Fruit fly (Drosophila melanogaster) whole organism, embryonic: ENCODE data around the gene CG31219.

Experiments used
- Antp ChIP-seq: fragments of 200-800 bp; sonication (Bioruptor generic); optimal IDR thresholded peaks from 3 replicates; lab custom pipeline; 2016; ENCODE audit warnings: missing biosample characterization, missing genetic modification characterization
- Atf3 ChIP-seq: fragments of 200-800 bp; sonication (Bioruptor generic); optimal IDR thresholded peaks from 3 replicates; lab custom pipeline; 2016; ENCODE audit warnings: missing biosample characterization, missing genetic modification characterization
- C15 ChIP-seq: fragments of 200-800 bp; sonication (Bioruptor generic); IDR thresholded peaks from 3 replicates; pipeline ENCODE4 v1.3.6; 2022; ENCODE audit warnings: missing biosample characterization, missing genetic modification characterization
- CG12769 ChIP-seq: fragments of 200-800 bp; sonication (Bioruptor generic); optimal IDR thresholded peaks from 2 replicates; lab custom pipeline; 2019; ENCODE audit warnings: missing biosample characterization, mild to moderate bottlenecking, missing genetic modification characterization, moderate library complexity
- CG13775 ChIP-seq: fragments of 200-800 bp; sonication (Bioruptor generic); optimal IDR thresholded peaks from 3 replicates; lab custom pipeline; 2017; ENCODE audit warnings: missing biosample characterization, mild to moderate bottlenecking, missing genetic modification characterization
- CG14050 ChIP-seq: fragments of 200-800 bp; sonication (Bioruptor generic); IDR thresholded peaks from 3 replicates; pipeline ENCODE4 v1.3.6; 2022; ENCODE audit warnings: missing biosample characterization, missing genetic modification characterization
- CG14860 ChIP-seq: fragments of 200-800 bp; sonication (Bioruptor generic); IDR thresholded peaks from 3 replicates; pipeline ENCODE4 v1.3.6; 2022; ENCODE audit warnings: missing biosample characterization, missing genetic modification characterization; ENCODE audit not compliant: partially characterized antibody
- CG15073 ChIP-seq: fragments of 200-800 bp; sonication (Bioruptor generic); optimal IDR thresholded peaks from 2 replicates; lab custom pipeline; 2016; ENCODE audit warnings: missing biosample characterization, missing genetic modification characterization
- CG15269 ChIP-seq: fragments of 200-800 bp; sonication (Bioruptor generic); optimal IDR thresholded peaks from 2 replicates; lab custom pipeline; 2018; ENCODE audit warnings: missing biosample characterization, mild to moderate bottlenecking, missing genetic modification characterization, moderate library complexity
- CG1602 ChIP-seq: fragments of 200-800 bp; sonication (Bioruptor generic); optimal IDR thresholded peaks from 3 replicates; lab custom pipeline; 2016; ENCODE audit warnings: missing biosample characterization, missing genetic modification characterization
- CG1603 ChIP-seq: fragments of 200-800 bp; sonication (Bioruptor generic); optimal IDR thresholded peaks from 2 replicates; lab custom pipeline; 2019; ENCODE audit warnings: missing biosample characterization, mild to moderate bottlenecking, missing genetic modification characterization, moderate library complexity
- CG18619 ChIP-seq: fragments of 200-800 bp; sonication (Bioruptor generic); optimal IDR thresholded peaks from 3 replicates; lab custom pipeline; 2017; ENCODE audit warnings: missing biosample characterization, mild to moderate bottlenecking, missing genetic modification characterization
- CG31441 ChIP-seq: fragments of 200-800 bp; sonication (Bioruptor generic); IDR thresholded peaks from 2 replicates; pipeline ENCODE4 v1.3.6; 2022; ENCODE audit warnings: missing biosample characterization, missing genetic modification characterization
- CG33213 ChIP-seq: fragments of 200-800 bp; sonication (Bioruptor generic); optimal IDR thresholded peaks from 3 replicates; lab custom pipeline; 2016; ENCODE audit warnings: missing biosample characterization, missing genetic modification characterization
- CG3726 ChIP-seq: fragments of 200-800 bp; sonication (Bioruptor generic); IDR thresholded peaks from 3 replicates; pipeline ENCODE4, ENCODE4 v1.3.6; 2022; ENCODE audit warnings: missing biosample characterization, missing genetic modification characterization
- CG3995 ChIP-seq: fragments of 200-800 bp; sonication (Bioruptor generic); optimal IDR thresholded peaks from 3 replicates; lab custom pipeline; 2016; ENCODE audit warnings: missing biosample characterization, missing genetic modification characterization
- CG4854 ChIP-seq: fragments of 200-800 bp; sonication (Bioruptor generic); optimal IDR thresholded peaks from 2 replicates; lab custom pipeline; 2016; ENCODE audit warnings: missing biosample characterization, missing genetic modification characterization, inconsistent platforms
- CG6765 ChIP-seq: fragments of 200-800 bp; sonication (Bioruptor generic); optimal IDR thresholded peaks from 3 replicates; lab custom pipeline; 2017; ENCODE audit warnings: missing biosample characterization, mild to moderate bottlenecking, missing genetic modification characterization
- CG7271 ChIP-seq: fragments of 200-800 bp; sonication (Bioruptor generic); optimal IDR thresholded peaks from 2 replicates; lab custom pipeline; 2018; ENCODE audit warnings: missing biosample characterization, mild to moderate bottlenecking, missing genetic modification characterization, moderate library complexity
- CG7745 ChIP-seq: fragments of 200-800 bp; sonication (Bioruptor generic); optimal IDR thresholded peaks from 2 replicates; lab custom pipeline; 2018; ENCODE audit warnings: missing biosample characterization, mild to moderate bottlenecking, missing genetic modification characterization, moderate library complexity
- CG7786 ChIP-seq: fragments of 200-800 bp; sonication (Bioruptor generic); optimal IDR thresholded peaks from 2 replicates; lab custom pipeline; 2016; ENCODE audit warnings: missing biosample characterization, missing genetic modification characterization
- CG8924 ChIP-seq: fragments of 200-800 bp; optimal IDR thresholded peaks from 3 replicates; lab custom pipeline; 2019; ENCODE audit warnings: missing biosample characterization, mild to moderate bottlenecking, missing genetic modification characterization, moderate library complexity
- CG9437 ChIP-seq: fragments of 200-800 bp; sonication (Bioruptor generic); optimal IDR thresholded peaks from 2 replicates; lab custom pipeline; 2018; ENCODE audit warnings: missing biosample characterization, mild to moderate bottlenecking, missing genetic modification characterization
- CkIIα-i1 ChIP-seq: fragments of 200-800 bp; sonication (Bioruptor generic); IDR thresholded peaks from 2 replicates; pipeline ENCODE4 v1.3.6; 2022; ENCODE audit warnings: missing biosample characterization, missing genetic modification characterization
- Dip3 ChIP-seq: fragments of 200-800 bp; sonication (Bioruptor generic); optimal IDR thresholded peaks from 3 replicates; lab custom pipeline; 2016; ENCODE audit warnings: missing biosample characterization, missing genetic modification characterization
- HmgZ ChIP-seq: fragments of 200-800 bp; sonication (Bioruptor generic); optimal IDR thresholded peaks from 2 replicates; lab custom pipeline; 2018; ENCODE audit warnings: missing biosample characterization, mild to moderate bottlenecking, missing genetic modification characterization
- Hmr ChIP-seq: fragments of 200-800 bp; sonication (Bioruptor generic); optimal IDR thresholded peaks from 3 replicates; lab custom pipeline; 2017; ENCODE audit warnings: mild to moderate bottlenecking, missing biosample characterization, missing genetic modification reagents, missing genetic modification characterization
- Hsf ChIP-seq: fragments of 200-800 bp; sonication (Bioruptor generic); optimal IDR thresholded peaks from 3 replicates; lab custom pipeline; 2016; ENCODE audit warnings: missing biosample characterization, missing genetic modification characterization
- Mrtf ChIP-seq: fragments of 200-800 bp; sonication (Bioruptor generic); IDR thresholded peaks from 3 replicates; pipeline ENCODE4 v1.3.6; 2022; ENCODE audit warnings: missing biosample characterization, missing genetic modification characterization
- NFAT ChIP-seq: fragments of 200-800 bp; sonication (Bioruptor generic); IDR thresholded peaks from 2 replicates; pipeline ENCODE4 v1.3.6; 2022; ENCODE audit warnings: missing biosample characterization, missing genetic modification characterization
- NK7.1 ChIP-seq: fragments of 200-800 bp; sonication (Bioruptor generic); optimal IDR thresholded peaks from 3 replicates; lab custom pipeline; 2016; ENCODE audit warnings: missing biosample characterization, missing genetic modification characterization
- TFAM ChIP-seq: fragments of 200-800 bp; sonication (Bioruptor generic); optimal IDR thresholded peaks from 2 replicates; lab custom pipeline; 2017; ENCODE audit warnings: missing biosample characterization, missing genetic modification characterization, inconsistent platforms
- bcd ChIP-seq: fragments of 200-800 bp; sonication (Bioruptor generic); optimal IDR thresholded peaks from 2 replicates; lab custom pipeline; 2017; ENCODE audit warnings: missing biosample characterization, mild to moderate bottlenecking, missing genetic modification characterization
- bigmax ChIP-seq: fragments of 200-800 bp; sonication (Bioruptor generic); optimal IDR thresholded peaks from 2 replicates; lab custom pipeline; 2018; ENCODE audit warnings: missing biosample characterization, mild to moderate bottlenecking, missing genetic modification characterization
- chm ChIP-seq: fragments of 200-800 bp; sonication (Bioruptor generic); IDR thresholded peaks from 2 replicates; pipeline ENCODE4 v1.3.6; 2022; ENCODE audit warnings: missing biosample characterization, missing genetic modification characterization
- dysf ChIP-seq: fragments of 200-800 bp; sonication (Bioruptor generic); IDR thresholded peaks from 3 replicates; pipeline ENCODE4 v1.3.6; 2022; ENCODE audit warnings: missing biosample characterization, missing genetic modification characterization
- emc ChIP-seq: fragments of 200-800 bp; sonication (Bioruptor generic); optimal IDR thresholded peaks from 2 replicates; lab custom pipeline; 2016; ENCODE audit warnings: missing biosample characterization, missing genetic modification characterization
- gt ChIP-seq: fragments of 200-800 bp; sonication (Bioruptor generic); IDR thresholded peaks from 2 replicates; pipeline ENCODE4 v1.3.6; 2022; ENCODE audit warnings: missing biosample characterization, missing genetic modification characterization
- jigr1 ChIP-seq: fragments of 200-800 bp; sonication (Bioruptor generic); IDR thresholded peaks from 3 replicates; pipeline ENCODE4 v1.3.6; 2022; ENCODE audit warnings: missing biosample characterization, missing genetic modification characterization
- oc ChIP-seq: fragments of 200-800 bp; sonication (Bioruptor generic); optimal IDR thresholded peaks from 2 replicates; lab custom pipeline; 2018; ENCODE audit warnings: missing biosample characterization, mild to moderate bottlenecking, missing genetic modification characterization, moderate library complexity
- onecut ChIP-seq: fragments of 200-800 bp; sonication (Bioruptor generic); IDR thresholded peaks from 2 replicates; pipeline ENCODE4 v1.3.6; 2022; ENCODE audit warnings: missing biosample characterization, missing genetic modification characterization
- org-1 ChIP-seq: fragments of 200-800 bp; sonication (Bioruptor generic); optimal IDR thresholded peaks from 2 replicates; lab custom pipeline; 2017; ENCODE audit warnings: missing biosample characterization, missing genetic modification characterization
- pfk ChIP-seq: fragments of 200-800 bp; sonication (Bioruptor generic); optimal IDR thresholded peaks from 2 replicates; lab custom pipeline; 2018; ENCODE audit warnings: missing biosample characterization, mild to moderate bottlenecking, missing genetic modification characterization, moderate library complexity
- so ChIP-seq: fragments of 200-800 bp; sonication (Bioruptor generic); IDR thresholded peaks from 3 replicates; pipeline ENCODE4 v1.3.6; 2022; ENCODE audit warnings: missing biosample characterization, missing genetic modification characterization
- sr ChIP-seq: fragments of 200-800 bp; sonication (Bioruptor generic); IDR thresholded peaks from 3 replicates; pipeline ENCODE4 v1.3.6; 2022; ENCODE audit warnings: missing biosample characterization, missing genetic modification characterization
- sug ChIP-seq: fragments of 200-800 bp; optimal IDR thresholded peaks from 2 replicates; lab custom pipeline; 2019; ENCODE audit warnings: missing biosample characterization, mild to moderate bottlenecking, missing genetic modification characterization, moderate library complexity
- tgo ChIP-seq: fragments of 200-800 bp; sonication (Bioruptor generic); IDR thresholded peaks from 3 replicates; pipeline ENCODE4 v1.3.6; 2022; ENCODE audit warnings: missing biosample characterization, missing genetic modification characterization
- trh ChIP-seq: fragments of 200-800 bp; sonication (Bioruptor generic); optimal IDR thresholded peaks from 2 replicates; lab custom pipeline; 2016; ENCODE audit warnings: missing biosample characterization, missing genetic modification characterization
- tup ChIP-seq: fragments of 200-800 bp; sonication (Bioruptor generic); optimal IDR thresholded peaks from 2 replicates; lab custom pipeline; 2016; ENCODE audit warnings: missing biosample characterization, mild to moderate bottlenecking, missing genetic modification characterization, moderate library complexity
- vnd ChIP-seq: fragments of 200-800 bp; sonication (Bioruptor generic); IDR thresholded peaks from 3 replicates; pipeline ENCODE4 v1.3.6; 2022; ENCODE audit warnings: missing biosample characterization, missing genetic modification characterization; ENCODE audit not compliant: partially characterized antibody

The CG31219 gene

DNA sequence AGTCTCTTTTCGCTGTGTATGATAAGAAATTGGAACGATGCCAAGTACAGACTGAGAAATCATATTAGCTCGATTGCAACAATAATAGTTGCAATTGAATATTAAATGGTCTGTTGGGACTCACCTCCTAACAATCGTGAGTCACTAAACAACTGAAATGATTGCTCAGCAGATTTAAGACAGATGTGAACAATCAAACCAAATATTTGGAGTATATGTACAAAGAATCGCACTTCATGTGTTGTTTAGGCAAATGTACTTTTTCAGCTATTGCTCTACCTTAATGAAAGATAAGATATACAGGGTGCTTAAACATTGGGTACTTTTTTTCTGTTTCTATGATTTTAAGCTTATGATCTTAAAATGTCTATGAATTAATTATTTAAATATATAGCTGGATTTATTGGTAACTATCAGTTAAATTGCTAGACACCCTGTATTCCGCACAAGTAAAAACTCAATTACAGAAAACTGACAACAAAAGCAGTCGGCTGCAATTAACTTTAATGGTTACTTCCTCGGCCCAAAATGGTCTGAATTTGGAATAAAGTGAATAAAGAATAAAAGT is 9.2 kb upstream of the CG31219 start (continued):
- peak; percentile 80; the same call in 1 of the 3 replicates for TF ChIP-seq CG3726 (GFP tag; lab: Robert Waterston, UW)
- TF ChIP-seq pfk (GFP tag; lab: Kevin White, UChicago), result no peak
- peak; percentile 11 for TF ChIP-seq CG7786
- TF ChIP-seq CG4854 (GFP tag; lab: Kevin White, UChicago), result peak; percentile 74
- TF ChIP-seq emc, result no peak
- 0 out of 3 replicates have a peak, but pooled peaks have one; percentile 42 for TF ChIP-seq jigr1
- peak; percentile 85 for TF ChIP-seq CG6765 (GFP tag; lab: Kevin White, UChicago)
- peak; percentile 30 for TF ChIP-seq Antp (GFP tag; lab: Kevin White, UChicago)
- peak; percentile 77 for TF ChIP-seq CG18619 (GFP tag; lab: Kevin White, UChicago)
- peak; percentile 86 for TF ChIP-seq oc (tag; lab: Kevin White, UChicago)
- TF ChIP-seq CG3995, result peak; percentile 38
- peak; percentile 65; the same call in 2 of the 3 replicates for TF ChIP-seq Mrtf (GFP tag; lab: Robert Waterston, UW)
- peak; percentile 89 for TF ChIP-seq Hmr (GFP tag; lab: Kevin White, UChicago)
- TF ChIP-seq CG12769 (tag; lab: Kevin White, UChicago), result peak; percentile 54
- TF ChIP-seq so (GFP tag; lab: Robert Waterston, UW), result peak; percentile 82
- no peak for TF ChIP-seq CG7745 (tag; lab: Kevin White, UChicago)
- TF ChIP-seq CG7271, result peak; percentile 64
- TF ChIP-seq CG9437, result peak; percentile 68
- peak; percentile 76 for TF ChIP-seq bcd (GFP tag; lab: Kevin White, UChicago)
- no peak for TF ChIP-seq gt
- TF ChIP-seq CG31441 (GFP tag; lab: Robert Waterston, UW), result peak; percentile 87
- TF ChIP-seq Atf3, result no peak
- TF ChIP-seq onecut (GFP tag; lab: Robert Waterston, UW), result peak; percentile 81
- peak; percentile 32 for TF ChIP-seq trh (GFP tag; lab: Kevin White, UChicago)
- TF ChIP-seq CG13775 (GFP tag; lab: Kevin White, UChicago), result peak; percentile 76
- peak; percentile 57; the same call in 2 of the 3 replicates for TF ChIP-seq sr
- TF ChIP-seq CG33213 (GFP tag; lab: Kevin White, UChicago), result peak; percentile 1
- TF ChIP-seq TFAM (GFP tag; lab: Kevin White, UChicago), result no peak
- TF ChIP-seq sug (tag; lab: Kevin White, UChicago), result peak; percentile 69
- peak; percentile 90 for TF ChIP-seq tgo (GFP tag; lab: Robert Waterston, UW)
- peak; percentile 73 for TF ChIP-seq Hsf (GFP tag; lab: Kevin White, UChicago)
- TF ChIP-seq HmgZ, result peak; percentile 87
- TF ChIP-seq C15 (GFP tag; lab: Robert Waterston, UW), result peak; percentile 82; the same call in 2 of the 3 replicates
- TF ChIP-seq CG14050 (GFP tag; lab: Robert Waterston, UW), result peak; percentile 87
- peak; percentile 64 for TF ChIP-seq NK7.1
- TF ChIP-seq CG15269 (tag; lab: Kevin White, UChicago), result peak; percentile 95
- no peak for TF ChIP-seq bigmax (GFP tag; lab: Kevin White, UChicago)
- peak; percentile 91 for TF ChIP-seq dysf (GFP tag; lab: Robert Waterston, UW)
- peak; percentile 29 for TF ChIP-seq tup
- TF ChIP-seq org-1 (GFP tag; lab: Kevin White, UChicago), result peak; percentile 73
- TF ChIP-seq NFAT (GFP tag; lab: Robert Waterston, UW), result peak; percentile 76
- TF ChIP-seq vnd (GFP tag; lab: Robert Waterston, UW), result no peak
- TF ChIP-seq Dip3 (GFP tag; lab: Kevin White, UChicago), result peak; percentile 42
- peak; percentile 30 for TF ChIP-seq CG15073 (GFP tag; lab: Kevin White, UChicago)
- peak; percentile 55 for TF ChIP-seq CG1602 (GFP tag; lab: Kevin White, UChicago)
- peak; percentile 60 for TF ChIP-seq CG1603 (tag; lab: Kevin White, UChicago)
- TF ChIP-seq CG14860 (GFP tag; lab: Robert Waterston, UW), result no peak
- TF ChIP-seq chm (GFP tag; lab: Robert Waterston, UW), result peak; percentile 91; the same call in 1 of the 2 replicates
- peak; percentile 92 for TF ChIP-seq CG8924 (tag; lab: Kevin White, UChicago)
- TF ChIP-seq CkIIα-i1 (GFP tag; lab: Robert Waterston, UW), result peak; percentile 58; the same call in 1 of the 2 replicates
